Worm (Caenorhabditis elegans) whole organism, late embryonic: ENCODE results near the gene fbxa-85.
"Not testable (repeated sequence)": the region's sequence is repeated elsewhere in the genome, so short reads cannot be mapped to it uniquely, and the experiment has no call there.

Experiments
- C38D4.7 ChIP-seq: fragments of 200-800 bp; sonication (Bioruptor generic); optimal IDR thresholded peaks from 2 replicates; lab custom pipeline; 2018; ENCODE audit warnings: mild to moderate bottlenecking, missing genetic modification characterization, moderate library complexity, missing compliant biosample characterization
- F13H6.1 ChIP-seq: sonication (generic microtip); optimal IDR thresholded peaks from 2 replicates; lab custom pipeline; 2016; ENCODE audit warnings: missing genetic modification characterization, missing compliant biosample characterization
- K02D7.2 ChIP-seq: sonication (generic microtip); optimal IDR thresholded peaks from 2 replicates; lab custom pipeline; 2017; ENCODE audit warnings: mild to moderate bottlenecking, missing genetic modification characterization, missing compliant biosample characterization
- K09A11.1 ChIP-seq: sonication (generic microtip); optimal IDR thresholded peaks from 2 replicates; lab custom pipeline; 2017; ENCODE audit warnings: antibody characterized with exemption, mild to moderate bottlenecking, missing genetic modification characterization, missing compliant biosample characterization; ENCODE audit not compliant: insufficient read depth
- ahr-1 ChIP-seq: sonication (generic microtip); optimal IDR thresholded peaks from 2 replicates; lab custom pipeline; 2016; ENCODE audit warnings: missing genetic modification characterization, missing compliant biosample characterization
- ceh-14 ChIP-seq: sonication (generic microtip); optimal IDR thresholded peaks from 2 replicates; lab custom pipeline; 2016; ENCODE audit warnings: missing genotype, missing genetic modification characterization, missing compliant biosample characterization
- ceh-18 ChIP-seq: sonication (generic microtip); optimal IDR thresholded peaks from 2 replicates; lab custom pipeline; 2016; ENCODE audit warnings: missing genetic modification characterization, missing compliant biosample characterization
- ceh-19 ChIP-seq: fragments of 200-800 bp; sonication (Bioruptor generic); optimal IDR thresholded peaks from 2 replicates; lab custom pipeline; 2018; ENCODE audit warnings: mild to moderate bottlenecking, missing genetic modification characterization, missing compliant biosample characterization
- ceh-24 ChIP-seq: sonication (generic microtip); optimal IDR thresholded peaks from 2 replicates; lab custom pipeline; 2016; ENCODE audit warnings: mild to moderate bottlenecking, missing genetic modification characterization, missing compliant biosample characterization
- ceh-30 ChIP-seq: fragments of 150-350 bp; optimal IDR thresholded peaks from 2 replicates; lab custom pipeline; 2014; ENCODE audit warnings: missing biosample characterization, missing genetic modification characterization
- ceh-34 ChIP-seq: sonication (generic microtip); optimal IDR thresholded peaks from 2 replicates; lab custom pipeline; 2016; ENCODE audit warnings: mild to moderate bottlenecking, missing genetic modification characterization, missing compliant biosample characterization
- ceh-45 ChIP-seq: fragments of 200-800 bp; sonication (Bioruptor generic); IDR thresholded peaks from 2 replicates; pipeline ENCODE4 v1.3.6; 2022; ENCODE audit warnings: missing genetic modification reagents, missing genetic modification characterization, missing compliant biosample characterization
- ceh-6 ChIP-seq: fragments of 200-800 bp; sonication (Bioruptor generic); optimal IDR thresholded peaks from 2 replicates; lab custom pipeline; 2018; ENCODE audit warnings: mild to moderate bottlenecking, missing genetic modification characterization, missing compliant biosample characterization
- ceh-9 ChIP-seq: sonication (generic microtip); optimal IDR thresholded peaks from 2 replicates; lab custom pipeline; 2016; ENCODE audit warnings: mild to moderate bottlenecking, missing genetic modification characterization, inconsistent platforms, missing compliant biosample characterization
- che-1 ChIP-seq: sonication (generic microtip); optimal IDR thresholded peaks from 2 replicates; lab custom pipeline; 2016; ENCODE audit warnings: mild to moderate bottlenecking, missing genetic modification characterization, missing compliant biosample characterization
- dve-1 ChIP-seq: sonication (generic microtip); optimal IDR thresholded peaks from 2 replicates; lab custom pipeline; 2017; ENCODE audit warnings: antibody characterized with exemption, mild to moderate bottlenecking, missing genetic modification characterization, missing compliant biosample characterization
- ets-4 ChIP-seq: sonication (generic microtip); optimal IDR thresholded peaks from 2 replicates; lab custom pipeline; 2016; ENCODE audit warnings: missing genetic modification characterization, missing compliant biosample characterization
- fax-1 ChIP-seq: sonication (generic microtip); optimal IDR thresholded peaks from 2 replicates; lab custom pipeline; 2016; ENCODE audit warnings: missing genotype, missing genetic modification characterization, missing compliant biosample characterization
- fkh-6 ChIP-seq: sonication (generic microtip); optimal IDR thresholded peaks from 2 replicates; lab custom pipeline; 2016; ENCODE audit warnings: missing genetic modification characterization, missing compliant biosample characterization
- hlh-13 ChIP-seq: fragments of 200-800 bp; sonication (Bioruptor generic); optimal IDR thresholded peaks from 2 replicates; lab custom pipeline; 2018; ENCODE audit warnings: mild to moderate bottlenecking, missing genetic modification characterization, missing compliant biosample characterization
- hlh-15 ChIP-seq: sonication (generic microtip); optimal IDR thresholded peaks from 2 replicates; lab custom pipeline; 2016; ENCODE audit warnings: missing genetic modification characterization, missing compliant biosample characterization
- lin-11 ChIP-seq: fragments of 200-800 bp; sonication (Bioruptor generic); optimal IDR thresholded peaks from 2 replicates; lab custom pipeline; 2018; ENCODE audit warnings: mild to moderate bottlenecking, missing genetic modification characterization, missing compliant biosample characterization
- nfya-1 ChIP-seq: sonication (generic microtip); optimal IDR thresholded peaks from 2 replicates; lab custom pipeline; 2017; ENCODE audit warnings: missing genetic modification characterization, mild to moderate bottlenecking, missing compliant biosample characterization, antibody characterized with exemption, moderate library complexity
- nhr-11 ChIP-seq: fragments of 150-350 bp; optimal IDR thresholded peaks from 2 replicates; lab custom pipeline; 2014; ENCODE audit warnings: missing biosample characterization, missing genetic modification characterization
- npax-4 ChIP-seq: sonication (generic microtip); optimal IDR thresholded peaks from 2 replicates; lab custom pipeline; 2016; ENCODE audit warnings: missing genetic modification characterization, missing compliant biosample characterization
- pag-3 ChIP-seq: sonication (generic microtip); optimal IDR thresholded peaks from 2 replicates; lab custom pipeline; 2016; ENCODE audit warnings: missing compliant biosample characterization, missing genetic modification characterization, borderline replicate concordance
- pha-2 ChIP-seq: sonication (generic microtip); optimal IDR thresholded peaks from 2 replicates; lab custom pipeline; 2017; ENCODE audit warnings: mild to moderate bottlenecking, missing genetic modification characterization, missing compliant biosample characterization
- pha-4 ChIP-seq: fragments of 150-350 bp; optimal IDR thresholded peaks from 2 replicates; lab custom pipeline; 2018; ENCODE audit warnings: missing biosample characterization, missing genetic modification reagents, missing genetic modification characterization
- pqm-1 ChIP-seq: sonication (generic microtip); optimal IDR thresholded peaks from 2 replicates; lab custom pipeline; 2016; ENCODE audit warnings: missing genetic modification characterization, missing compliant biosample characterization
- rnt-1 ChIP-seq: sonication (generic microtip); optimal IDR thresholded peaks from 2 replicates; lab custom pipeline; 2016; ENCODE audit warnings: missing genetic modification characterization, missing compliant biosample characterization
- sox-2 ChIP-seq: fragments of 200-800 bp; sonication (Bioruptor generic); IDR thresholded peaks from 2 replicates; pipeline ENCODE4 v1.3.6; 2022; ENCODE audit warnings: missing genetic modification reagents, missing genetic modification characterization, missing compliant biosample characterization
- tbx-7 ChIP-seq: sonication (generic microtip); optimal IDR thresholded peaks from 2 replicates; lab custom pipeline; 2016; ENCODE audit warnings: missing genotype, missing genetic modification characterization, missing compliant biosample characterization
- unc-42 ChIP-seq: sonication (generic microtip); optimal IDR thresholded peaks from 2 replicates; lab custom pipeline; 2016; ENCODE audit warnings: missing genotype, missing genetic modification characterization, missing compliant biosample characterization
- unc-86 ChIP-seq: sonication (generic microtip); optimal IDR thresholded peaks from 2 replicates; lab custom pipeline; 2016; ENCODE audit warnings: missing genetic modification characterization, missing compliant biosample characterization
- zip-5 ChIP-seq: sonication (generic microtip); optimal IDR thresholded peaks from 2 replicates; lab custom pipeline; 2016; ENCODE audit warnings: missing genetic modification characterization, missing compliant biosample characterization

The fbxa-85 gene

DNA sequence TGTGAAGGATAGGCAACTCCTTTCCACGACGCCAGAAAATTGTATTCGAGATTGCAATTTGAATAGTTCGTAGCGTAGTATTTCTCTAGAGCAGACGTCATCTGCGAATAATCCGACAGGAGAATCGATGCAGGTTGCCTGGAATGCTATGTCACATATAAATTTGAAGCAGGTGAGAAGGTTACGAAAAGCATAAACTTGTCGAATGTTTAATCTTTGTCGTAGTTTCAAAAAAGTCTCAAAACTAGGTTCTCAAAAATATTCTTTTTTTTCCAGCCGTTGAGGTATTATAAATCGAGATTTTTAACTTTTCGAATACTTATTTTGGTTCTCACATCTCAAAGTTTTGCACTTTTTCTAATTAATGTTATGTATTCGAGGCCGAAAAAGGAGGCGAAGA is 3.9 kb upstream of the fbxa-85 start, which contains the start of gene srh-116:
Gene srh-116 (minus strand): TSS at position 101 of the 400 bp plus-strand sequence.
- TF ChIP-seq ceh-18; lin-11 (tag; lab: Kevin White, UChicago); dve-1 (tag; lab: Kevin White, UChicago): not testable (repeated sequence)
- TF ChIP-seq, all 69 proteins: peak for 0; not testable (repeated sequence) for 69

DNA sequence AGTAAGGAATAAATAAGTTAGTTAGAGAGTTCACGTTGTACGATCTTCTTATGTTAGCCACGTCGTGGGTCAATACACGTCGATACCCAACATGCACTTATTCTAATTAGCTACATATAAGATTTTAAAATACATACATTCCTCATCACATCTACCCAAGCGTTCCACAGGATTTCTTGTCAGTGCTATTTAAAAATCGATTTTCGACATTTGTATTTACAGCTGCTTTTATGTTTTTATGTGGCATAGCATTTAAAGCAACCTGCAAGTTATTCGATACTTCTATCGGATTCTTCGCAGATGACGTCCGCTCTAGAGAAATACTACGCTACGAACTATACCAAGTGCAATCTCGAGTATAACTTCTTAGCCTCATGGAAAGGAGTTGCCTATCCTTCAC is 3.5 kb upstream of the fbxa-85 start, which contains the start of gene srh-115:
Gene srh-115 (plus strand): TSS at position 301 of the 400 bp plus-strand sequence.
- no peak for TF ChIP-seq pha-4 (tag; lab: Kevin White, UChicago)

DNA sequence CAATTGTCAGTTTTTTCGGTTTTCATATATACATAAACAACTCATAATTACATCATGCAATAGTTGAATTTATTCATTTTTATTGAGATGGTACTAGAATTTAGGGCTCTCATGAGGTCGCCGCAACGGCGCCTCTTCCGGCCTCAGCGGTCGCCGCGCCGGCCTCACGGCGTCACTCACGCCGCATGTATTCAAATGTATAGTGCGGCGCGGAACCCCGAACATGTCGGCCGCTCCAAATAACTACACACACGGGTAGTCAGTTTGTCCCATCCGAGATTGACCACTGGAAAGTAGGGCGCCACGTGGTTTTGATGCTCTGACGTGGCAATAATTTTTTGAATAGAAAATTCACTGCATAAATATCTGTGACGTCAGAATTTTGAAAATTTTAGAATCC is 1.3 kb upstream of the fbxa-85 start:
- TF ChIP-seq pha-4 (tag; lab: Kevin White, UChicago) (no peak), che-1 (no peak), ceh-9 (tag; lab: Kevin White, UChicago) (no peak), pqm-1 (tag; lab: Kevin White, UChicago) (no peak), K02D7.2 (no peak), fkh-6 (tag; lab: Kevin White, UChicago) (no peak), tbx-7 (tag; lab: Kevin White, UChicago) (no peak), ceh-45 (GFP tag; lab: Robert Waterston, UW) (no peak)

DNA sequence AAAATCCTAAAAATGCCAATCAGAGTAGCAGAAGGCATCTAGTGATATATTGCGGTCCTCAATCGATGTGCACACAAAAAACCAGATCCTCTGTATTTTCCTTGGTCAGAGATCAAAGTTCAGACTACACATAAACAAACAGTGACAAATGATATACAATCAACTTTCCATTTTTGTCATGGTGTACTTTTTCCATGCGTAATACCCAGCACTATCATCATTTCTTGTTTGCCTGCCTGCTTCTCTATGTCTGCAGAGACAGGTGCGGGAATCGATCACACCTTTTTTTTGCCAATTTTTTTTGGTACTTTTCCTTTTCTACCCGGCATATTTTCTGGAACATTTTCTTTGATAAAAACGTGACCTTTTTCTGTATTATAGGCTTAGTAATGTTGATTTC is 724 bp upstream of the fbxa-85 start:
- TF ChIP-seq C38D4.7 = no peak
- TF ChIP-seq ceh-30 = no peak
- TF ChIP-seq hlh-13 (GFP tag; lab: Kevin White, UChicago) = no peak

DNA sequence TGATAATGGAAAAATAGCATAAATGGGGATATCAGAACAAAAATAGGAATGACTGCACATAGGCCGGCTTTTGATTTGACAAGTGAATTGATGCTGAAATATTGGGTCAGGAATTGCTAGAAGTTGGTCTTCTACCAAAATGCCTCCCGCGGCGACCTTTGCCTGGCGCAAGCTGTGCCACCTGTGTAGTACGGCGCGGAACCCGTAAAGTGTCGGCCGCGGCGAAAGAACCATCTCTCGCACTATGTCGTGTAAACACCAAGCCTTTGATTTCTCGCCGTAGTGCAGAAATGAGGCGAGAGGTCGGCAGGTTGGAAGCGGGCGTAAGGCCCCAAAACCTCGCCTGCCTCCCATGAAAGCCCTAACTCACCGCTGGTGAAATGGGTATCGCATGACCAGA is 2.4 kb downstream of the fbxa-85 start:
- TF ChIP-seq unc-42 (tag; lab: Kevin White, UChicago) (no peak), F13H6.1 (tag; lab: Kevin White, UChicago) (no peak), npax-4 (no peak), pag-3 (tag; lab: Kevin White, UChicago) (peak; percentile 43), ahr-1 (tag; lab: Kevin White, UChicago) (no peak)

DNA sequence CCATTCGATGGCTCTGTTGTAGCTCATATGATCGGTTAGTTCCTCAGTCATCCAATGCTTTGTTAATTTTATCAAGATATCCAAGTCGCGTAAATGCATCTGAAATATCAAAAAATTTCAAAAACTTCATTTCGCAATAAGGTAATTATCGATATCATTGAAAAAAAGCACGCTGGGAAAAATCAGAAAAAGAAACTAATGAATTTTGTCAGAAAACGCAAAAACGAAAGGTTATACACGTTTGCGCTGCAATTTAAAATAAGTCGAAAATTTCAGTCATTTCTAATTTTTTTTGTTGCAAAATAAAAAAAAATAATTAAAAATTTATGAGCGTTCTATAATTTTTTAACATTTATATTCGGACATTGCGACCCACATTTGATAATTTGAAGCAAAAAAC is 5.9 kb downstream of the fbxa-85 start, which contains the start of gene K10G4.3:
Gene K10G4.3 (minus strand): TSS at position 101 of the 400 bp plus-strand sequence.
- TF ChIP-seq hlh-15; pha-2 (tag; lab: Kevin White, UChicago); nhr-11 (tag; lab: Kevin White, UChicago): not testable (repeated sequence)

DNA sequence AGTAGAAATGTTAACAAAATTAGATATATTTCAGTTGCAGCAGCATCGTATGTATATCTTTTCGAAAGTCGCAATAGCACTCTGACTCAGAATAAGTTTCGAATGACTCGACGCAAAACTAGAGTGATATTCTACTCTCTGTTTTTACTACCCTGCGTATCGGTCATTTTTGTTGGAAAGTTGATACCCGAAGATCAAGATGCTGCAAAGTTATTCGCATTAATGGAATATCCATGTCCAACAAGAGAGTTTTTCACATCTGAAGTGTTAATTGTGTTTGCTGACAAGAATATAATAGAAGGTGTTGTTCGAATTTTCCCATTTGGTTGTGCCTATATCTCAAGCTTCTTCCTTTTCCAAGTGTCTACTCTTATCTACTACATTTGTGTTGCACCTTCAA is 13.1 kb downstream of the fbxa-85 start:
- TF ChIP-seq ceh-34 (tag; lab: Kevin White, UChicago) (no peak), unc-86 (tag; lab: Kevin White, UChicago) (no peak), ceh-6 (GFP tag; lab: Kevin White, UChicago) (no peak), ceh-24 (tag; lab: Kevin White, UChicago) (no peak), K09A11.1 (tag; lab: Kevin White, UChicago) (no peak), ceh-14 (tag; lab: Kevin White, UChicago) (no peak), fkh-6 (tag; lab: Kevin White, UChicago) (no peak), fax-1 (tag; lab: Kevin White, UChicago) (no peak), ceh-45 (GFP tag; lab: Robert Waterston, UW) (no peak), zip-5 (tag; lab: Kevin White, UChicago) (no peak), ceh-19 (GFP tag; lab: Kevin White, UChicago) (no peak), nfya-1 (tag; lab: Kevin White, UChicago) (no peak), sox-2 (GFP tag; lab: Robert Waterston, UW) (no peak), ets-4 (tag; lab: Kevin White, UChicago) (no peak), rnt-1 (tag; lab: Kevin White, UChicago) (no peak)
